Fruit fly (Drosophila melanogaster): ENCODE measurements around the gene Ak3.

The Ak3 gene

dm6 chr3R:10889520-10889887 lies at the start of gene Ak3:
Ak3 (minus strand) TSS chr3R:10889588.
- TF ChIP-seq net (GFP tag; optimal IDR thresholded peaks at IDR 0.05): no peak
- TF ChIP-seq CG32006 (GFP tag; optimal IDR thresholded peaks at IDR 0.05): no peak
- TF ChIP-seq CG11762 (GFP tag; optimal IDR thresholded peaks at IDR 0.05; ENCODE audit: insufficient read depth): no peak
- no peak for TF ChIP-seq Gug (GFP tag; IDR thresholded peaks at IDR 0.05)
- TF ChIP-seq CG15336 (GFP tag; IDR thresholded peaks at IDR 0.05): no peak
- no peak for TF ChIP-seq CG6854 (GFP tag; optimal IDR thresholded peaks at IDR 0.05)
- TF ChIP-seq Hr4 (GFP tag; optimal IDR thresholded peaks at IDR 0.05): no peak
- TF ChIP-seq Sox102F (GFP tag; optimal IDR thresholded peaks at IDR 0.05): no peak
- TF ChIP-seq CG8319 (GFP tag; optimal IDR thresholded peaks at IDR 0.05): no peak
- no peak for TF ChIP-seq achi (GFP tag; optimal IDR thresholded peaks at IDR 0.05)
- TF ChIP-seq topi (GFP tag; optimal IDR thresholded peaks at IDR 0.05): no peak
- TF ChIP-seq Eip75B (GFP tag; optimal IDR thresholded peaks at IDR 0.05): no peak
- no peak for TF ChIP-seq fd59A (GFP tag; optimal IDR thresholded peaks at IDR 0.05)
- TF ChIP-seq Ets21C (GFP tag; optimal IDR thresholded peaks at IDR 0.05): no peak
- no peak for TF ChIP-seq dac (GFP tag; optimal IDR thresholded peaks at IDR 0.05)

DNA sequence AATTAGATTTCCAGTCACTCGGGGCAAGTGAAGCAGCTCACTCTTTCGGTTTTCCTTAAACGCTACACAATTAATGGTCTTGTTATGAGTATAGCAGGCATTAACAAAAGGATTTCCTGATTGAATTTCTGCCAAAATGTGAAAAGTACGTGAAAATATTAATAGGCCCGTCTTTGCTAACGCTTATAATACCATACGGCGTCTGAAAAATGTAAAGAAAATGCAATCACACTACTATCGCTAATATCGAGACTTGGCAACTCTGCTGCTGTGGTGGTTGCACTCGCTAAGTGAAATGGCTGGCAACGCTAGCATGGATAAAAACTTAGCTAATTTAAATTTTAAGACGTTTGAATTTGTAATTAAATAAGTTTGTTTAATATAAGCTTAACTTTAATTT lies 3.9 kb upstream of the Ak3 start, which contains the start of gene CG6621:
CG6621 (minus strand) TSS at position 205 of the 400 bp plus-strand sequence.
- TF ChIP-seq CG31627 (GFP tag; optimal IDR thresholded peaks at IDR 0.05): peak; percentile 15
- no peak for TF ChIP-seq CG11294 (GFP tag; IDR thresholded peaks at IDR 0.05)
- TF ChIP-seq CG4318 (GFP tag; optimal IDR thresholded peaks at IDR 0.05): no peak
- TF ChIP-seq CG34406 (GFP tag; optimal IDR thresholded peaks at IDR 0.05): no peak

DNA sequence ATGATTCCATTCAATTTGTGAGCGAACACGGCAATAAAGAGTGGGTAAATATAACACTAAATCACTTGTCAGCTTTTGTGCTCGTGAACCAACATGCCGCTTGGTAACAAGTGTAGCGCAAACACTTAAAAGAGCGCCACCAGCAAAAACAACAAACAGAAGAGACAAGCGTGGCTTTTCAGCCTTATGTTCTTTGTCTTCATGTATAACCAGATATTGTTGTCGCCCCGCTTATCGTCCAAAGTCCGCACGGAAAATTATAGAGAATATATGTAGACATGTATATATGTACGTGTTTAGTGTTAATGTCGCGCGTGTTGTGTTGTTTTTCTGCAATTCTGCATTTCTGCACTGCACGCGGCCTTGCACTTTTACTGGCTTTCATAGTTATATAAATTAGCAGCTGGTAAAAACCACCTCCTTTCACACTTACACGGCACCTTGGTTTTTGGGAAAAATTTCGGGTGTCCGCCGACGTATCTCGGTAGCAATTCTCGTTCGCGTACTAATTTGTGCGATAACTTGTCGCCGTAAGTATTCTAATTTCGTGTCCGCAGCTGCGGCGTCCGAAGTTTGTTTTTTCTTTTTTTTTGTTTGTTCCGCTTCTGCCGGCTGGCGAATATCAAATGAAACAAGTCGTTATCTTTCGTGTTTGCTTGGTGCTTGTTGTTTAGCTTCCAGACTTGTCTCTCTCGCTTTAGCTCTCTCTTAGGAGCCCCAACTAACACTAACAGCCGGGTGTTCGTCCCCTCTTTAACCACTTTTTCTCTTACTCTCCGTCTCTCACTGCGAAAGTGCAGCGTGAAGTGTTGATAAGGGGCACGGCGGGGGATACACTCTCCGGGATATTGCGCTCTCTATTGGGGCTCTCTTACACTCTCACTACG lies 512 bp downstream of the Ak3 start:
- TF ChIP-seq Eip75B (GFP tag; optimal IDR thresholded peaks at IDR 0.05) (peak; percentile 50), Lpt (GFP tag; optimal IDR thresholded peaks at IDR 0.05) (peak; percentile 31), CG15336 (GFP tag; IDR thresholded peaks at IDR 0.05) (peak; percentile 57), CG1621 (tag; optimal IDR thresholded peaks at IDR 0.05) (peak; percentile 63), CG32006 (GFP tag; optimal IDR thresholded peaks at IDR 0.05) (peak; percentile 47), Hr38 (GFP tag; optimal IDR thresholded peaks at IDR 0.05) (no peak), Eip93F (GFP tag; optimal IDR thresholded peaks at IDR 0.05) (no peak), CG9139 (GFP tag; optimal IDR thresholded peaks at IDR 0.05) (peak; percentile 96), CG6163 (GFP tag; IDR thresholded peaks at IDR 0.05) (peak; percentile 80), acj6 (GFP tag; optimal IDR thresholded peaks at IDR 0.05) (no peak), CG4318 (GFP tag; optimal IDR thresholded peaks at IDR 0.05) (no peak), CG16779 (tag; optimal IDR thresholded peaks at IDR 0.05) (peak; percentile 73), svp (GFP tag) (peak; percentile 65), esn (GFP tag; optimal IDR thresholded peaks at IDR 0.05) (no peak), CG6854 (GFP tag; optimal IDR thresholded peaks at IDR 0.05) (peak; percentile 57), CG11902 (GFP tag; optimal IDR thresholded peaks at IDR 0.05) (no peak), CG7368 (GFP tag; optimal IDR thresholded peaks at IDR 0.05) (peak; percentile 31), dac (GFP tag; optimal IDR thresholded peaks at IDR 0.05) (no peak), Met (GFP tag; optimal IDR thresholded peaks at IDR 0.05) (peak; percentile 29), CG6276 (GFP tag; optimal IDR thresholded peaks at IDR 0.05) (peak; percentile 77), CG8632 (GFP tag; optimal IDR thresholded peaks at IDR 0.05) (no peak), CG3032 (tag; optimal IDR thresholded peaks at IDR 0.05) (peak; percentile 62), salr (GFP tag; optimal IDR thresholded peaks at IDR 0.05) (peak; percentile 24 to 50), CG8119 (GFP tag; IDR thresholded peaks at IDR 0.05) (peak; percentile 63; the same call in 2 of the 3 replicates), fkh (GFP tag; optimal IDR thresholded peaks at IDR 0.05) (no peak), fd85E (GFP tag; optimal IDR thresholded peaks at IDR 0.05) (peak; percentile 60), Smox (GFP tag; optimal IDR thresholded peaks at IDR 0.05) (peak; percentile 9), eg (GFP tag; IDR thresholded peaks at IDR 0.05) (peak; percentile 77; the same call in 2 of the 3 replicates), vri (GFP tag; optimal IDR thresholded peaks at IDR 0.05) (no peak), Hr4 (GFP tag; optimal IDR thresholded peaks at IDR 0.05) (peak; percentile 34), topi (GFP tag; optimal IDR thresholded peaks at IDR 0.05) (peak; percentile 22), Sox15 (GFP tag; optimal IDR thresholded peaks at IDR 0.05) (no peak), net (GFP tag; optimal IDR thresholded peaks at IDR 0.05) (peak; percentile 52), Gug (GFP tag; IDR thresholded peaks at IDR 0.05) (0 out of 2 replicates have a peak, but pooled peaks have one; percentile 19), Sox102F (GFP tag; optimal IDR thresholded peaks at IDR 0.05) (peak; percentile 14), CG11762 (GFP tag; optimal IDR thresholded peaks at IDR 0.05; ENCODE audit: insufficient read depth) (peak; percentile 62), CG6808 (GFP tag; optimal IDR thresholded peaks at IDR 0.05) (peak; percentile 95), fd59A (GFP tag; optimal IDR thresholded peaks at IDR 0.05) (no peak)

Measured in whole organism, prepupa.